Fruit fly (Drosophila melanogaster) whole organism, prepupa: ENCODE results near the gene Mst87F.

Experiments
- Blimp-1 ChIP-seq: fragments of 200-800 bp; sonication (Bioruptor generic); optimal IDR thresholded peaks from 3 replicates; lab custom pipeline; 2017; ENCODE audit warnings: missing biosample characterization, missing genetic modification characterization, mild to moderate bottlenecking, moderate library complexity, missing genetic modification reagents
- CG10631 ChIP-seq: fragments of 200-800 bp; sonication (Bioruptor generic); optimal IDR thresholded peaks from 2 replicates; lab custom pipeline; 2016; ENCODE audit warnings: missing biosample characterization, missing genetic modification characterization
- CG11294 ChIP-seq: fragments of 200-800 bp; sonication (Bioruptor generic); IDR thresholded peaks from 2 replicates; pipeline ENCODE4 v1.3.6; 2022; ENCODE audit warnings: missing biosample characterization, missing genetic modification characterization
- CG11762 ChIP-seq: fragments of 200-800 bp; sonication (Bioruptor generic); optimal IDR thresholded peaks from 3 replicates; lab custom pipeline; 2016; ENCODE audit warnings: missing biosample characterization, missing genetic modification characterization; ENCODE audit not compliant: insufficient read depth
- CG15336 ChIP-seq: fragments of 200-800 bp; sonication (Bioruptor generic); IDR thresholded peaks from 2 replicates; pipeline ENCODE4 v1.3.6; 2022; ENCODE audit warnings: missing biosample characterization, missing genetic modification characterization
- CG1621 ChIP-seq: fragments of 200-800 bp; sonication (Bioruptor generic); optimal IDR thresholded peaks from 3 replicates; lab custom pipeline; 2018; ENCODE audit warnings: missing biosample characterization, mild to moderate bottlenecking, missing genetic modification characterization
- CG16779 ChIP-seq: fragments of 200-800 bp; sonication (Bioruptor generic); optimal IDR thresholded peaks from 3 replicates; lab custom pipeline; 2017; ENCODE audit warnings: missing biosample characterization, mild to moderate bottlenecking, missing genetic modification characterization
- CG3032 ChIP-seq: fragments of 200-800 bp; optimal IDR thresholded peaks from 2 replicates; lab custom pipeline; 2019; ENCODE audit warnings: missing biosample characterization, mild to moderate bottlenecking, missing genetic modification characterization, moderate library complexity
- CG32006 ChIP-seq: fragments of 200-800 bp; sonication (Bioruptor generic); optimal IDR thresholded peaks from 3 replicates; lab custom pipeline; 2017; ENCODE audit warnings: missing biosample characterization, mild to moderate bottlenecking, missing genetic modification characterization
- CG34406 ChIP-seq: fragments of 200-800 bp; sonication (Bioruptor generic); optimal IDR thresholded peaks from 3 replicates; lab custom pipeline; 2016; ENCODE audit warnings: missing biosample characterization, missing genetic modification characterization
- CG4318 ChIP-seq: fragments of 200-800 bp; sonication (Bioruptor generic); optimal IDR thresholded peaks from 3 replicates; lab custom pipeline; 2017; ENCODE audit warnings: missing biosample characterization, mild to moderate bottlenecking, missing genetic modification characterization
- CG6163 ChIP-seq: fragments of 200-800 bp; sonication (Bioruptor generic); IDR thresholded peaks from 3 replicates; pipeline ENCODE4 v1.3.6; 2022; ENCODE audit warnings: missing biosample characterization, missing genetic modification characterization
- CG6276 ChIP-seq: fragments of 200-800 bp; sonication (Bioruptor generic); optimal IDR thresholded peaks from 2 replicates; lab custom pipeline; 2017; ENCODE audit warnings: missing biosample characterization, mild to moderate bottlenecking, missing genetic modification characterization
- CG6792 ChIP-seq: fragments of 200-800 bp; sonication (Bioruptor generic); optimal IDR thresholded peaks from 3 replicates; lab custom pipeline; 2016; ENCODE audit warnings: missing biosample characterization, missing genetic modification characterization
- CG6808 ChIP-seq: fragments of 200-800 bp; sonication (Bioruptor generic); optimal IDR thresholded peaks from 3 replicates; lab custom pipeline; 2017; ENCODE audit warnings: missing biosample characterization, missing genetic modification characterization, mild to moderate bottlenecking, moderate library complexity, missing genetic modification reagents
- CG6854 ChIP-seq: fragments of 200-800 bp; sonication (Bioruptor generic); optimal IDR thresholded peaks from 2 replicates; lab custom pipeline; 2017; ENCODE audit warnings: missing biosample characterization, mild to moderate bottlenecking, missing genetic modification characterization
- CG8119 ChIP-seq: fragments of 200-800 bp; sonication (Bioruptor generic); IDR thresholded peaks from 3 replicates; pipeline ENCODE4 v1.3.6; 2022; ENCODE audit warnings: missing biosample characterization, missing genetic modification characterization
- CG8319 ChIP-seq: fragments of 200-800 bp; sonication (Bioruptor generic); optimal IDR thresholded peaks from 3 replicates; lab custom pipeline; 2016; ENCODE audit warnings: missing biosample characterization, missing genetic modification characterization
- CG8632 ChIP-seq: fragments of 200-800 bp; sonication (Bioruptor generic); optimal IDR thresholded peaks from 3 replicates; lab custom pipeline; 2016; ENCODE audit warnings: missing biosample characterization, missing genetic modification characterization
- CG9139 ChIP-seq: fragments of 200-800 bp; sonication (Bioruptor generic); optimal IDR thresholded peaks from 3 replicates; lab custom pipeline; 2017; ENCODE audit warnings: missing biosample characterization, mild to moderate bottlenecking, missing genetic modification characterization
- Eip78C ChIP-seq: fragments of 200-800 bp; sonication (Bioruptor generic); peaks from one replicate; lab custom pipeline; 2016; ENCODE audit warnings: missing biosample characterization, missing genetic modification characterization
- Ets21C ChIP-seq: fragments of 200-800 bp; sonication (Bioruptor generic); optimal IDR thresholded peaks from 3 replicates; lab custom pipeline; 2016; ENCODE audit warnings: missing biosample characterization, missing genetic modification characterization
- Ets96B ChIP-seq: fragments of 200-800 bp; optimal IDR thresholded peaks from 2 replicates; lab custom pipeline; 2019; ENCODE audit warnings: missing biosample characterization, mild to moderate bottlenecking, missing genetic modification characterization, moderate library complexity
- Hr38 ChIP-seq: sonication (Bioruptor generic); optimal IDR thresholded peaks from 2 replicates; lab custom pipeline; 2016; ENCODE audit warnings: missing biosample characterization, missing genetic modification characterization
- Hr39 ChIP-seq: fragments of 200-800 bp; sonication (Bioruptor generic); optimal IDR thresholded peaks from 2 replicates; lab custom pipeline; 2016; ENCODE audit warnings: missing biosample characterization, missing genetic modification characterization
- Met ChIP-seq: fragments of 200-800 bp; sonication (Bioruptor generic); optimal IDR thresholded peaks from 3 replicates; lab custom pipeline; 2016; ENCODE audit warnings: missing biosample characterization, missing genetic modification characterization
- OdsH ChIP-seq: fragments of 200-800 bp; sonication (Bioruptor generic); optimal IDR thresholded peaks from 3 replicates; lab custom pipeline; 2016; ENCODE audit warnings: missing biosample characterization, missing genetic modification characterization
- Smox ChIP-seq: fragments of 200-800 bp; sonication (Bioruptor generic); optimal IDR thresholded peaks from 3 replicates; lab custom pipeline; 2016; ENCODE audit warnings: missing biosample characterization, missing genetic modification characterization
- Sox14 ChIP-seq: fragments of 200-800 bp; sonication (Bioruptor generic); optimal IDR thresholded peaks from 3 replicates; lab custom pipeline; 2016; ENCODE audit warnings: missing biosample characterization, missing genetic modification characterization
- Sox15 ChIP-seq: fragments of 200-800 bp; sonication (Bioruptor generic); optimal IDR thresholded peaks from 3 replicates; lab custom pipeline; 2016; ENCODE audit warnings: missing biosample characterization, missing genetic modification characterization
- achi ChIP-seq: fragments of 200-800 bp; sonication (Bioruptor generic); optimal IDR thresholded peaks from 3 replicates; lab custom pipeline; 2016; ENCODE audit warnings: missing biosample characterization, missing genetic modification characterization
- dac ChIP-seq: fragments of 200-800 bp; sonication (Bioruptor generic); optimal IDR thresholded peaks from 2 replicates; lab custom pipeline; 2017; ENCODE audit warnings: missing biosample characterization, mild to moderate bottlenecking, missing genetic modification characterization
- eg ChIP-seq: fragments of 200-800 bp; sonication (Bioruptor generic); IDR thresholded peaks from 3 replicates; pipeline ENCODE4 v1.3.6; 2022; ENCODE audit warnings: missing biosample characterization, missing genetic modification characterization
- esn ChIP-seq: fragments of 200-800 bp; sonication (Bioruptor generic); optimal IDR thresholded peaks from 2 replicates; lab custom pipeline; 2016; ENCODE audit warnings: missing biosample characterization, mild to moderate bottlenecking, missing genetic modification characterization, moderate library complexity
- fd59A ChIP-seq: fragments of 200-800 bp; sonication (Bioruptor generic); optimal IDR thresholded peaks from 2 replicates; lab custom pipeline; 2017; ENCODE audit warnings: missing biosample characterization, mild to moderate bottlenecking, missing genetic modification characterization, missing genetic modification reagents
- fkh ChIP-seq: fragments of 200-800 bp; sonication (Bioruptor generic); optimal IDR thresholded peaks from 3 replicates; lab custom pipeline; 2017; ENCODE audit warnings: missing biosample characterization, mild to moderate bottlenecking, missing genetic modification characterization, moderate library complexity
- net ChIP-seq: fragments of 200-800 bp; sonication (Bioruptor generic); optimal IDR thresholded peaks from 3 replicates; lab custom pipeline; 2016; ENCODE audit warnings: missing biosample characterization, missing genetic modification characterization
- ss ChIP-seq, 2 experiments: fragments of 200-800 bp; sonication (Bioruptor generic); optimal IDR thresholded peaks; 2 replicates in 1 of 2; 3 replicates in 1 of 2; lab custom pipeline; 2017 to 2018; ENCODE audit warnings: mild to moderate bottlenecking in 2 of 2, missing biosample characterization in 2 of 2, missing genetic modification characterization in 2 of 2, moderate library complexity in 1 of 2
- topi ChIP-seq: fragments of 200-800 bp; sonication (Bioruptor generic); optimal IDR thresholded peaks from 3 replicates; lab custom pipeline; 2016; ENCODE audit warnings: missing biosample characterization, missing genetic modification characterization
- vri ChIP-seq: fragments of 200-800 bp; sonication (Bioruptor generic); optimal IDR thresholded peaks from 3 replicates; lab custom pipeline; 2016; ENCODE audit warnings: missing biosample characterization, mild to moderate bottlenecking, missing genetic modification characterization

The Mst87F gene

DNA sequence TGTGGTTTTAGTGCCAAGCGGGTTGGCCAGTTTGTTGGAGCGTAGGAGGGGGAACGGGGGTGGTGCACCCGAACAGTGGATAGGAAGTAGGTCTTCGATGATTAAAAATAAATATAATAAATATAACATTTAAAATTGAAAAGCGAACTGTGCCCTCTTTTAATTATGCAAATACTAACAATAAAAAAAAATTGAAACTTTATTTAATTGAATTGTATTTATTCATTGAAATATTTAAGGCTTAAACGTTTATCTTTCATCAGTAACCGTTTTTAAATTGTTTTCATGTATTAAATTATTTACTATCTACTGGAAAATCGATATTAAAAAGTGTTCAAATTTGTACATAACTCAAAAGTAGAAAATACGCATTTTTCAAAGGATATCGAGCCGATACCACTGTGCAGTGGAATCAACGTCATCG lies 47.6 kb upstream of the Mst87F start (continued):
- peak; percentile 35 for TF ChIP-seq CG34406 (GFP tag; lab: Kevin White, UChicago)
- TF ChIP-seq ss (GFP tag; optimal IDR thresholded peaks at IDR 0.05; lab: Kevin White, UChicago): peak in 1 of 2 experiments; percentile 26
- TF ChIP-seq fkh (GFP tag; lab: Kevin White, UChicago): no peak
- peak; percentile 45 for TF ChIP-seq CG6808
- TF ChIP-seq CG9139 (GFP tag; lab: Kevin White, UChicago): peak; percentile 16
- TF ChIP-seq Eip78C (GFP tag; lab: Kevin White, UChicago): peak; percentile 53
- no peak for TF ChIP-seq dac (GFP tag; lab: Kevin White, UChicago)
- no peak for TF ChIP-seq vri (GFP tag; lab: Kevin White, UChicago)
- TF ChIP-seq Ets21C (GFP tag; lab: Kevin White, UChicago): no peak
- TF ChIP-seq CG16779 (tag; lab: Kevin White, UChicago): peak; percentile 12
- no peak for TF ChIP-seq Sox14
- TF ChIP-seq Hr39: no peak
- peak; percentile 49 for TF ChIP-seq esn (GFP tag; lab: Kevin White, UChicago)
- TF ChIP-seq CG8319 (GFP tag; lab: Kevin White, UChicago): no peak
- peak; percentile 31 for TF ChIP-seq CG4318
- TF ChIP-seq Sox15 (GFP tag; lab: Kevin White, UChicago): no peak
- TF ChIP-seq fd59A (GFP tag; lab: Kevin White, UChicago): no peak
- TF ChIP-seq CG6276 (GFP tag; lab: Kevin White, UChicago): peak; percentile 35
- TF ChIP-seq CG11294 (GFP tag; lab: Robert Waterston, UW): no peak
- TF ChIP-seq Met (GFP tag; lab: Kevin White, UChicago): peak; percentile 30
- peak; percentile 73 for TF ChIP-seq CG3032 (tag; lab: Kevin White, UChicago)
- no peak for TF ChIP-seq CG6792 (GFP tag; lab: Kevin White, UChicago)
- TF ChIP-seq achi (GFP tag; lab: Kevin White, UChicago): peak; percentile 46
- peak; percentile 26 for TF ChIP-seq Smox
- peak; percentile 67 for TF ChIP-seq CG32006 (GFP tag; lab: Kevin White, UChicago)
- peak; percentile 34 for TF ChIP-seq CG8632 (GFP tag; lab: Kevin White, UChicago)
- TF ChIP-seq CG6163 (GFP tag; lab: Robert Waterston, UW): 0 out of 3 replicates have a peak, but pooled peaks have one; percentile 30
- no peak for TF ChIP-seq Hr38
- TF ChIP-seq CG1621 (tag; lab: Kevin White, UChicago): no peak
- TF ChIP-seq Blimp-1 (GFP tag; lab: Kevin White, UChicago): peak; percentile 8
- no peak for TF ChIP-seq net (GFP tag; lab: Kevin White, UChicago)
- TF ChIP-seq CG8119 (GFP tag; lab: Robert Waterston, UW): peak; percentile 56

DNA sequence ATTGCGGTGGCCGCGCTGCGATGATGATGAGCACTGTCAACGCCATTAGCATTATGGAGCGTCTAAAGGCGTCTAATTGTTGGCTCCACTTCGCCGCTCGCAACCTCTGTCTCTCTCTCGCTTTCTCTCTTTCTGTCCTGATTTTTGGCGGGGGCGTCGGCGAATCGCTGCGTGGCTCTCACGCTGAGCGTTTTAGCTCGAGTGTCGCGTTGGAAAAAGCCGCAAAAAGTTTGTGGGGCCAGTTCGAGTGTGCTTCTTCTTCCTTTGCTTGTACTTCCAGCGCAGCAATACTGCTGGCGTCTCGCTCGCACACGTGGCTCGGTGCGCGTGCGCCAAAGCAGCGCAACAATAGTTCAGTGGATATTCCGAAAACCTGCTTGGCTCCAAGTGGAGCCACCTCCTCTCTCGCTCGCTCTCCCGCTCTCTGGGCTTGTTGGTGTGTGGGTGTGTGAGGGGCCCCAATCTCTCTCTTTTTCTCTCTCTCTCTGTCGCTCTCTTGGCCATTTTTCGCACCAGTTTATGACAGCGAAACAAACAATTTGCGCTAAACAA lies 47.1 kb upstream of the Mst87F start, which contains the start of gene E5:
Gene E5, minus strand, starts transcription at position 51 of the 552 bp plus-strand sequence.
- TF ChIP-seq CG6854 (GFP tag; lab: Kevin White, UChicago) (peak; percentile 42), CG15336 (GFP tag; lab: Robert Waterston, UW) (0 out of 2 replicates have a peak, but pooled peaks have one; percentile 7), eg (no peak), Eip78C (GFP tag; lab: Kevin White, UChicago) (peak; percentile 63), Smox (no peak), topi (GFP tag; lab: Kevin White, UChicago) (no peak), CG11294 (GFP tag; lab: Robert Waterston, UW) (no peak)

DNA sequence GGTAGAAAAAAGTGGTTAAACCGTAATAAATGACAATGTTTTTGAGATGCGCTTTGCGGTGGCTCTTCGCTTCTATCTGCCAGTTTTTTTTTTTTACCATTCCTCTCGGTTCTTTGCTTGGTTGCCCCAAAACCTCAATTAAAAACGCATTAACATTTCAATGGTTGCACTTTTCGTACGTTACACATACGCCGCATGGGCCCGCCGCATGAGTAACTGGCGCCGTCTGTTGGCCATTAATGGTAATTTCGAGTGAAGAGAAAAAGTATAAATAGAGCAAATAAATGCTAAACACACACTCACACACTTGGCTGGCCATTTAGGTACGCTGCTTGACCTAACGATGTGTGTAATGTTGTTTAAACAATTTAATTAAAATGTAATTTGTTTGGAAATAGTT lies 44.4 kb upstream of the Mst87F start:
- TF ChIP-seq OdsH (GFP tag; lab: Kevin White, UChicago) (no peak), Ets96B (tag; lab: Kevin White, UChicago) (no peak), CG6792 (GFP tag; lab: Kevin White, UChicago) (no peak), CG3032 (tag; lab: Kevin White, UChicago) (no peak), CG11762 (GFP tag; lab: Kevin White, UChicago) (no peak), CG16779 (tag; lab: Kevin White, UChicago) (no peak), CG10631 (GFP tag; lab: Kevin White, UChicago) (no peak), CG4318 (no peak)
